Fruit fly (Drosophila melanogaster) S2 (cell line): ENCODE results near the gene CG15042.

ENCODE experiments used
- CG8478 ChIP-seq: fragments of >200 bp; optimal IDR thresholded peaks from 2 replicates; lab custom pipeline; 2018
- CTCF ChIP-seq, 2 experiments: fragments of >200 bp; optimal IDR thresholded peaks; 2 replicates each; lab custom pipeline; 2018

The CG15042 gene

DNA sequence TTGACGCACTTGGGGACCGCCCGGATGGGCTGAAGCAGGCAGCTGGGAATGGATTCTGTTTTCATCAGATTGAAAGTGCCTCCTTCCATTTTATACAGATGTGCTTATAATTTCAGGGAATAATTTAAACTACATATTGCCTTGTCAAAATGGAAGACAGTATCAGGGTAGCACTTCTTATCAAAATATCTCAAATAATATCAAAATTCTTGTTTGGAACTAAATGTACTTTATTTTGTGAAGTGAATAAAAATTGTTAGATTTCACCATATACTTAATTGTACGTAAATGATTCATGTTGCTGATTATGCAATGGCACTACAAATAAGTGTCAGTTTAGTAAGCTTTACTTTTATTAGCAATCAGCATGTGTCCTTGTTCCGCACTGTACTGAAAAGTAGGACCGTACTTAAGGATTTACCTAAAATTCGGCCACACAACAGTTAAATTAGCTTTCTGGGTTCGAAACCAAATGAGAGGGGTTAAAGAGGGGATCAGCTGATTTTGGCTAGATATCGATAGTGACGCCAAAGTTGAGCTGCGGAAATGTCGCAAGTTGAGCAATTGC lies at the start of gene CG15042, which contains the start of gene CG15047:
CG15042 (minus strand) TSS at position 101 of the 568 bp plus-strand sequence.
CG15047 (plus strand) TSS at position 518 of the 568 bp plus-strand sequence.
- TF ChIP-seq CG8478 (no peak), CTCF (optimal IDR thresholded peaks at IDR 0.05; lab: Kevin White, UChicago) (no peak)

dm6 chrX:18575151-18575550 lies 47.1 kb upstream of the CG15042 start:
- no peak for TF ChIP-seq CG8478
- TF ChIP-seq CTCF (optimal IDR thresholded peaks at IDR 0.05; lab: Kevin White, UChicago), result no peak

DNA sequence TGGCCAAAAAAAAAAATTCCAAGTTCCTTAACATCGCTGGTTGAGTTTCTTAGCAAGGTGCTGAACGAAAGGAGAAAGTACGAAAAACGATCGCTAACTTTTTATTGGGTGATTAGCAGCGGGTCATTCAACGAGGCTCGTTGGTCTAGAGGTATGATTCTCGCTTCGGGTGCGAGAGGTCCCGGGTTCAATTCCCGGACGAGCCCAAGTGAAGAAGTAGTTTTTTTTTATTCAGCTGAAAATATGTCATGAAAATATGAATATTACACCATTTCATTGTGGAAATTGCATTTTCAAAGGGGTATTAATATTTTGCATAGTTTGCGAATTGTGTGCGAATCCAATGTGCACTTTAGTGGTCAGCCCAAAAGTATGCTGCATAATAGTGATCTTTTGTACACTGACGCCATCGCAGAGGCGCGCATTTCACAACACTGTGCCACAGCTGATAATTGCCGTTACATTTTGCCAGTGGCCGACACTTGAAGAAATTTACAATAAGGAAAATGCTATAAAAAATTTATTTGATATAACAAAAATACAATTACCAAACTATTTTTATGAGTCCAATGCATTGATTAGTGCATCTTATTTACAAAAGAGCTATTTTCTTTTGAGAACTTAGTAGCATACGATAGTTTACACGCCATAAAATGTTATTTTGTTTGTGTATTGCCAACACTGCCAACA lies 37.7 kb upstream of the CG15042 start:
- TF ChIP-seq CTCF (optimal IDR thresholded peaks at IDR 0.05; lab: Kevin White, UChicago) (no peak), CG8478 (no peak)

dm6 chrX:18564984-18565383 lies 36.9 kb upstream of the CG15042 start:
- TF ChIP-seq CTCF (optimal IDR thresholded peaks at IDR 0.05; lab: Kevin White, UChicago), result no peak
- no peak for TF ChIP-seq CG8478

- TF ChIP-seq CTCF (optimal IDR thresholded peaks at IDR 0.05; lab: Kevin White, UChicago) (no peak), CG8478 (no peak)
Measured at dm6 chrX:18560584-18560983, 32.5 kb upstream of the CG15042 start.

DNA sequence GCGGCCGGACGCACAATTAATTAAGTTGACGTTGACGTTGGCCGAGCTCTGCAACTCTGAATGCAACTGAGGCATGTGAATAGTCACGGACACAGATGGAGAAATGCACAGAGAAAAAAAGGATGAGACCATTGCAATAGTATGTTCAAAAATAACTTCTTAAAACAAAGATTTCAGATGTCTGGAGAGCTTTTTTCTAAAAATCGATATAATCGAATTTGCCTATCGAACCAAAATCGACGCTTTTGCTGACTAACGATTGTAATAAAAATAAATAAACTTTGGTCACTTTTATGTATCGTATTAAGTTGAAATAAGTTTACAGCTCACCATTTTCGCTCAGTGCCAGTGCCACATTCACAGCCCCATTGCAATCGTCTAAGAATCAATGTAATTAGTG lies 30.5 kb upstream of the CG15042 start:
- TF ChIP-seq CTCF (optimal IDR thresholded peaks at IDR 0.05; lab: Kevin White, UChicago), result no peak
- no peak for TF ChIP-seq CG8478

DNA sequence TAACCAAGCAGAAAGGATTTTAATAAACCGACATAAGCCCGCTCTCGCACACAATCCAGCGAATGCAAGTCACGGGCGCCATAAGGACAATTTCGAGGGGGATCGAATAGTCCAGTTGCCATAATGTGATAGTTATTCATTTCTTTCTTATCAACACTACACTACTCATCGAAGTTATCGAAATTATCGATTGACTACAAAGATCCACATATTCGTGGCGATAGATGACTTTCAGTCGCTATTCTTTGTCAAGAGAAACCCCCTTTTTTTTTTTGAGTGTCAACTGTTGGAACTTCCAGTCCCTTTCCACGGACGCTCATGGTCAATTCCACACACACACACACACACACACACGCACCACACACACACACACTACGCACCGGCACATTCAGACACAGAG lies 26.5 kb upstream of the CG15042 start:
- TF ChIP-seq CG8478 (no peak), CTCF (optimal IDR thresholded peaks at IDR 0.05; lab: Kevin White, UChicago) (no peak)

DNA sequence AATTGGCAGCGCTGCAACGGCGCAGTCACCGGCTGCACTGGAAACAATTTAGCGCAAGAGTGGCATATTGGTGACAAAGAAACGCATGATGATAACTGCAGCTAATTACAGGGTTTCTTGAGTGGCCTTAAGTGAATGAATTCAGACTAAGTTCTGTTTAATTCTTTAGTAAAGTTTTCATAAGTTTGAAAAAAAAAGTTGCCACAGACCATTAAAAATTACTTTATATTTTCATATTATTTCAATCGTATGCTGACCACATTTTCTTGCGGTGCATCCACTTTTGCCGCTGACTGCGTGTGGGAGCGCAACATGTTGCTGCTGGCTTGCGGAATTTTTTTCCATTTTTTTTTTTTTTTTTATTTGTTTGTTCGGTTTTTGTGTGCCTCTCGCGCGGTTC lies 24.4 kb upstream of the CG15042 start:
- TF ChIP-seq CTCF (optimal IDR thresholded peaks at IDR 0.05; lab: Kevin White, UChicago) (no peak), CG8478 (no peak)

- TF ChIP-seq CTCF (optimal IDR thresholded peaks at IDR 0.05; lab: Kevin White, UChicago) (no peak), CG8478 (no peak)
Measured at dm6 chrX:18550726-18551125, 22.7 kb upstream of the CG15042 start.

DNA sequence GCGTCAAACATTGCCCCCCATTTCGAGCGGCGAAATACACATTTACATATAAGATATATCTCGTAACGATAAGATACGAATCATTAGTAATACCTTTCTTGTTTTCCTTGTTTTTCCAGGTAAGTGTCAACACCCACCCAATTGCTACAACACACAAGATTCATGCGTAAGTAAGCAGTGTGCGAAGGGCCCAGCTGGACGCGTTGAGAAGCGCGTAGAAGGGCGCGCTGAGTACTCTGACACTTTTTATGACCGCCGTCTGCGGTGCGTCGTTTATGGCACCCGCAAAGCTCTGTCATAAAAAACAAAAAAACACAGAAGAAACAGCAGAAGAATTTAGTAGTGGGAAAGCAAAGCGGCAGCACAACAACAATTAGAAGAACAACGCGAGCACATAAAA lies 19.6 kb upstream of the CG15042 start:
- TF ChIP-seq CG8478, result no peak
- no peak for TF ChIP-seq CTCF (optimal IDR thresholded peaks at IDR 0.05; lab: Kevin White, UChicago)

dm6 chrX:18546785-18547184 lies 18.7 kb upstream of the CG15042 start:
- TF ChIP-seq CTCF (optimal IDR thresholded peaks at IDR 0.05; lab: Kevin White, UChicago) (no peak), CG8478 (no peak)

dm6 chrX:18545157-18545556 lies 17.1 kb upstream of the CG15042 start:
- TF ChIP-seq CTCF (optimal IDR thresholded peaks at IDR 0.05; lab: Kevin White, UChicago) (no peak), CG8478 (no peak)

DNA sequence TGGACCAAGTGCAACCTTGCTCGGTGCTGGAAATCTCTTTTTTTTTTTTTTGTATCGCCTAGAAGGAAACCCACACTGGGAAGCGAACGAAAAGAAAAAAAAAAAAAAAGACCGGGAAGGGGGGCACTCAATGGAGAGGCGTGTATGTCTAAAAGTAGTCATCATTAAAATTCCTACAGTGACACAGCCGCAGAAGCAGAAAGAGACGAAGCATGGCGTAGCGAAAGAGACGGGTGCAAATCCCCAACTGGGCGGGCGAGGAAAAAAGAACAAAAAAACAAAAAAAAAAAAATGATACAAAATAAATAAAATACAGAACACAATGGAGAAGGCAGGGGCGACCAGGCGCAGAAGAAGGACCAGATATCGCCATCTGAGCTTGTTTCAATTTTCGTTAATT lies 16.7 kb upstream of the CG15042 start:
- TF ChIP-seq CG8478, result no peak
- TF ChIP-seq CTCF (optimal IDR thresholded peaks at IDR 0.05; lab: Kevin White, UChicago), result no peak

dm6 chrX:18543328-18543727 lies 15.3 kb upstream of the CG15042 start:
- TF ChIP-seq CTCF (optimal IDR thresholded peaks at IDR 0.05; lab: Kevin White, UChicago), result no peak

DNA sequence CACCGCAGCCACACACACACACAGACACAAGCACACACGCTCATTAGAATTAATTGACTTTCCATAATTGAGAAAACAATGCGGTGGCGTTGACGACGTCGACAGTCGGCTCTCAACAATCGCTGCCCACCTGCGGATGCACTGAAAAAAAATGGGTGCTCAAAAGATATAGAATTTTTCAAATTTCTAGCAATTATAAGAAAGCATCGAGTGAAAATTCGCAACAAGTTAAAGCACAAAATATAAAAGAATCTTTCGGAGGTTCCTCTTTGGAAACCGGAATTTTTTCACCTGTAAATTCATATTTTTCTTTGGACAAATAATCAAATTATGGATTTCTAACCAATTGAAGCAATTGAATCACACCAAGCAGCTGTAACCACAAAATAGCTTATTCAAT lies 13.8 kb upstream of the CG15042 start:
- TF ChIP-seq CTCF (optimal IDR thresholded peaks at IDR 0.05; lab: Kevin White, UChicago) (no peak), CG8478 (no peak)

DNA sequence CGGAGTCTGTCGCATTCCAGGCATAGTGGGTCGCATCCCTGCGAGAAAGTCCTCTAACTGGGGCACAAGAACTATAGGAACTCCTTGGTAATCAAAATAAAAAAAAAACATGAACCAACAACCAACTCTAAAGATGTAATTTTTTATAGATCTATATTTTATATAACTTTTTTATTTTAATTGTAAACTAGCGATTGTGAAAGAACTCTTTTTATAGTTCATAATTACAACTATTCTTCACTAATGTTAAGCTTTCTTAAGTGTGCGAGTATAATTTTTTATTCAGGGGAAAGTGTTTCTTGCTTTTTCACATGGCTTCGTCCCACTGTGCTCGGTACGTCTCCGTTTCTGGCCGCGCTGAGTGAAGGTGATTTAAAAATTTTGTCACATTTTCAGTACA lies 12.2 kb upstream of the CG15042 start:
- TF ChIP-seq CG8478 (no peak), CTCF (optimal IDR thresholded peaks at IDR 0.05; lab: Kevin White, UChicago) (no peak)
